Worm (Caenorhabditis elegans): Measurements from ENCODE around the gene cec-3.
A peak's percentile ranks its signal among the peaks of the same experiment; 100 is the strongest.

Gene cec-3

ce11 chrII:7893648-7894047 lies 36.2 kb upstream of the cec-3 start:
- TF ChIP-seq ttx-3 (tag; optimal IDR thresholded peaks at IDR 0.05) (no peak), ceh-34 (tag; optimal IDR thresholded peaks at IDR 0.05) (peak; percentile 69)

ce11 chrII:7892761-7893272 lies 35.4 kb upstream of the cec-3 start, which contains the start of gene ptc-1:
ptc-1 (plus strand) TSS chrII:7893222.
- no peak for TF ChIP-seq rnt-1 (tag; optimal IDR thresholded peaks at IDR 0.05)
- no peak for TF ChIP-seq ceh-31 (tag; optimal IDR thresholded peaks at IDR 0.05)
- TF ChIP-seq npax-4 (tag; optimal IDR thresholded peaks at IDR 0.05): no peak
- no peak for TF ChIP-seq madf-2 (tag; optimal IDR thresholded peaks at IDR 0.05)
- no peak for TF ChIP-seq fkh-6 (tag; optimal IDR thresholded peaks at IDR 0.05)
- TF ChIP-seq ceh-6 (GFP tag; optimal IDR thresholded peaks at IDR 0.05): no peak
- TF ChIP-seq dmd-4 (tag; optimal IDR thresholded peaks at IDR 0.05; ENCODE audit: borderline replicate concordance): no peak
- no peak for TF ChIP-seq ceh-24 (tag; optimal IDR thresholded peaks at IDR 0.05)
- TF ChIP-seq ceh-14 (tag; optimal IDR thresholded peaks at IDR 0.05): no peak
- TF ChIP-seq eyg-1 (tag; optimal IDR thresholded peaks at IDR 0.05): no peak
- TF ChIP-seq ceh-34 (tag; optimal IDR thresholded peaks at IDR 0.05): no peak

ce11 chrII:7891869-7892615 lies 34.6 kb upstream of the cec-3 start:
- TF ChIP-seq fkh-10 (GFP tag; optimal IDR thresholded peaks at IDR 0.05): no peak
- peak; percentile 47 for TF ChIP-seq tbx-2 (tag; optimal IDR thresholded peaks at IDR 0.05)
- TF ChIP-seq madf-2 (tag; optimal IDR thresholded peaks at IDR 0.05): no peak
- no peak for TF ChIP-seq fkh-6 (tag; optimal IDR thresholded peaks at IDR 0.05)
- no peak for TF ChIP-seq hlh-8 (tag; optimal IDR thresholded peaks at IDR 0.05)
- no peak for TF ChIP-seq ceh-22 (tag; optimal IDR thresholded peaks at IDR 0.05)
- TF ChIP-seq ceh-30 (tag; optimal IDR thresholded peaks at IDR 0.05): no peak
- peak; percentile 55 for TF ChIP-seq pros-1 (tag; optimal IDR thresholded peaks at IDR 0.05)
- no peak for TF ChIP-seq ref-2 (tag; optimal IDR thresholded peaks at IDR 0.05)
- TF ChIP-seq npax-4 (tag; optimal IDR thresholded peaks at IDR 0.05): no peak
- no peak for TF ChIP-seq syd-9 (tag; optimal IDR thresholded peaks at IDR 0.05)
- peak; percentile 21 for TF ChIP-seq nfya-1 (tag; optimal IDR thresholded peaks at IDR 0.05)
- peak; percentile 38 for TF ChIP-seq ceh-18 (tag; optimal IDR thresholded peaks at IDR 0.05)
- TF ChIP-seq ahr-1 (tag; optimal IDR thresholded peaks at IDR 0.05): no peak
- no peak for TF ChIP-seq pax-1 (tag; optimal IDR thresholded peaks at IDR 0.05)
- no peak for TF ChIP-seq hlh-15 (tag; optimal IDR thresholded peaks at IDR 0.05)
- TF ChIP-seq ztf-16 (tag; optimal IDR thresholded peaks at IDR 0.05): no peak
- TF ChIP-seq C08G9.2 (tag; optimal IDR thresholded peaks at IDR 0.05): peak; percentile 23
- no peak for TF ChIP-seq odd-2 (tag; optimal IDR thresholded peaks at IDR 0.05)
- TF ChIP-seq pag-3 (tag; optimal IDR thresholded peaks at IDR 0.05; ENCODE audit: borderline replicate concordance): no peak
- no peak for TF ChIP-seq hlh-30 (tag; optimal IDR thresholded peaks at IDR 0.05; ENCODE audit: insufficient read depth)
- no peak for TF ChIP-seq ceh-19 (GFP tag; optimal IDR thresholded peaks at IDR 0.05)
- TF ChIP-seq ceh-48 (tag; optimal IDR thresholded peaks at IDR 0.05): no peak
- peak; percentile 1 for TF ChIP-seq ceh-14 (tag; optimal IDR thresholded peaks at IDR 0.05)
- TF ChIP-seq rnt-1 (tag; optimal IDR thresholded peaks at IDR 0.05): peak; percentile 17
- TF ChIP-seq K02D7.2 (tag; optimal IDR thresholded peaks at IDR 0.05): no peak
- no peak for TF ChIP-seq ttx-3 (tag; optimal IDR thresholded peaks at IDR 0.05)
- TF ChIP-seq sox-2 (GFP tag; IDR thresholded peaks at IDR 0.05): no peak
- TF ChIP-seq unc-55 (GFP tag; optimal IDR thresholded peaks at IDR 0.05): no peak
- TF ChIP-seq zip-5 (tag; optimal IDR thresholded peaks at IDR 0.05): no peak
- TF ChIP-seq ceh-6 (GFP tag; optimal IDR thresholded peaks at IDR 0.05): no peak
- no peak for TF ChIP-seq tbx-7 (tag; optimal IDR thresholded peaks at IDR 0.05)
- peak; percentile 42 for TF ChIP-seq unc-42 (tag; optimal IDR thresholded peaks at IDR 0.05)
- peak; percentile 50 for TF ChIP-seq elt-2 (tag; optimal IDR thresholded peaks at IDR 0.05)
- TF ChIP-seq nhr-232 (tag; optimal IDR thresholded peaks at IDR 0.05): no peak
- TF ChIP-seq ceh-31 (tag; optimal IDR thresholded peaks at IDR 0.05): peak; percentile 57
- TF ChIP-seq gmeb-2 (tag; optimal IDR thresholded peaks at IDR 0.05): no peak
- no peak for TF ChIP-seq C38D4.7 (GFP tag; optimal IDR thresholded peaks at IDR 0.05)
- TF ChIP-seq sdc-2 (tag; optimal IDR thresholded peaks at IDR 0.05): no peak
- TF ChIP-seq Y22D7AL.16 (tag; optimal IDR thresholded peaks at IDR 0.05): no peak
- no peak for TF ChIP-seq pat-9 (tag; optimal IDR thresholded peaks at IDR 0.05)
- no peak for TF ChIP-seq ceh-34 (tag; optimal IDR thresholded peaks at IDR 0.05)
- TF ChIP-seq nhr-11 (tag; optimal IDR thresholded peaks at IDR 0.05): no peak
- no peak for TF ChIP-seq ceh-24 (tag; optimal IDR thresholded peaks at IDR 0.05)
